Worm (Caenorhabditis elegans) whole organism, L2 larva: ENCODE measurements around the gene K09C6.10.
"Not testable (repeated sequence)": the region's sequence is repeated elsewhere in the genome, so short reads cannot be mapped to it uniquely, and the experiment has no call there.

Source experiments
- F13H6.1 ChIP-seq: sonication (generic microtip); optimal IDR thresholded peaks from 2 replicates; lab custom pipeline; 2016; ENCODE audit warnings: missing genetic modification characterization, missing compliant biosample characterization
- ama-1 ChIP-seq: fragments of 150-350 bp; optimal IDR thresholded peaks from 2 replicates; lab custom pipeline; 2018; ENCODE audit warnings: inconsistent platforms
- ceh-16 ChIP-seq: fragments of 150-350 bp; optimal IDR thresholded peaks from 2 replicates; lab custom pipeline; 2014; ENCODE audit warnings: missing biosample characterization, missing genetic modification characterization
- ceh-82 ChIP-seq: fragments of 150-350 bp; optimal IDR thresholded peaks from 2 replicates; lab custom pipeline; 2014; ENCODE audit warnings: missing biosample characterization, missing genetic modification characterization
- egl-27 ChIP-seq: sonication (generic microtip); optimal IDR thresholded peaks from 3 replicates; lab custom pipeline; 2017; ENCODE audit warnings: missing biosample characterization, missing genetic modification reagents, missing genetic modification characterization
- elt-1 ChIP-seq: fragments of 150-350 bp; optimal IDR thresholded peaks from 2 replicates; lab custom pipeline; 2014; ENCODE audit warnings: missing biosample characterization, missing genetic modification characterization
- elt-3 ChIP-seq: sonication (generic microtip); optimal IDR thresholded peaks from 2 replicates; lab custom pipeline; 2017; ENCODE audit warnings: missing biosample characterization, missing genetic modification characterization
- fos-1 ChIP-seq: fragments of 150-350 bp; optimal IDR thresholded peaks from 2 replicates; lab custom pipeline; 2014; ENCODE audit warnings: missing biosample characterization, missing genetic modification characterization
- gmeb-1 ChIP-seq: fragments of 150-350 bp; optimal IDR thresholded peaks from 2 replicates; lab custom pipeline; 2014; ENCODE audit warnings: missing biosample characterization, missing genetic modification characterization
- lin-11 ChIP-seq: fragments of 150-350 bp; sonication (generic microtip); optimal IDR thresholded peaks from 2 replicates; lab custom pipeline; 2014; ENCODE audit warnings: missing biosample characterization, missing genetic modification characterization, inconsistent platforms, mixed read lengths
- lin-13 ChIP-seq: fragments of 150-350 bp; optimal IDR thresholded peaks from 2 replicates; lab custom pipeline; 2014; ENCODE audit warnings: missing biosample characterization, missing genetic modification reagents, missing genetic modification characterization
- lsy-2 ChIP-seq, 2 experiments: fragments of 150-350 bp in 1 of 2; sonication (generic microtip) in 1 of 2; optimal IDR thresholded peaks; 2 replicates each; lab custom pipeline; 2014 to 2017; ENCODE audit warnings: missing biosample characterization in 2 of 2, missing genetic modification characterization in 2 of 2
- mdl-1 ChIP-seq, 2 experiments: fragments of 150-350 bp in 1 of 2; sonication (generic microtip) in 1 of 2; optimal IDR thresholded peaks; 2 replicates each; lab custom pipeline; 2017; ENCODE audit warnings: missing biosample characterization in 2 of 2, missing genetic modification characterization in 2 of 2
- nhr-10 ChIP-seq: sonication (generic microtip); optimal IDR thresholded peaks from 2 replicates; lab custom pipeline; 2017; ENCODE audit warnings: missing biosample characterization, missing genetic modification characterization
- nhr-11 ChIP-seq: fragments of 150-350 bp; optimal IDR thresholded peaks from 2 replicates; lab custom pipeline; 2014; ENCODE audit warnings: missing biosample characterization, missing genetic modification characterization
- nhr-129 ChIP-seq: fragments of 150-350 bp; optimal IDR thresholded peaks from 2 replicates; lab custom pipeline; 2014; ENCODE audit warnings: missing biosample characterization, missing genetic modification characterization
- nhr-237 ChIP-seq: fragments of 150-350 bp; optimal IDR thresholded peaks from 2 replicates; lab custom pipeline; 2014; ENCODE audit warnings: missing biosample characterization, missing genetic modification characterization
- nhr-25 ChIP-seq: fragments of 150-350 bp; sonication (generic microtip); optimal IDR thresholded peaks from 3 replicates; lab custom pipeline; 2014; ENCODE audit warnings: missing biosample characterization, missing genetic modification characterization
- nhr-6 ChIP-seq: fragments of 150-350 bp; optimal IDR thresholded peaks from 2 replicates; lab custom pipeline; 2014; ENCODE audit warnings: missing biosample characterization, missing genetic modification characterization
- nhr-77 ChIP-seq: fragments of 150-350 bp; optimal IDR thresholded peaks from 2 replicates; lab custom pipeline; 2014; ENCODE audit warnings: missing biosample characterization, missing genetic modification characterization
- peb-1 ChIP-seq: fragments of 150-350 bp; optimal IDR thresholded peaks from 2 replicates; lab custom pipeline; 2014; ENCODE audit warnings: missing biosample characterization, missing genetic modification characterization
- sem-4 ChIP-seq: fragments of 150-350 bp; optimal IDR thresholded peaks from 2 replicates; lab custom pipeline; 2014; ENCODE audit warnings: missing biosample characterization, missing genetic modification reagents, missing genetic modification characterization
- skn-1 ChIP-seq: sonication (generic microtip); optimal IDR thresholded peaks from 2 replicates; lab custom pipeline; 2017; ENCODE audit warnings: missing biosample characterization, missing genetic modification characterization
- sma-3 ChIP-seq: sonication (generic microtip); optimal IDR thresholded peaks from 2 replicates; lab custom pipeline; 2016; ENCODE audit warnings: missing genetic modification reagents, missing genetic modification characterization, missing compliant biosample characterization
- sma-9 ChIP-seq, 2 experiments: fragments of 150-350 bp in 1 of 2; sonication (generic microtip) in 1 of 2; optimal IDR thresholded peaks; 2 replicates each; lab custom pipeline; 2014 to 2016; ENCODE audit warnings: missing genetic modification characterization in 2 of 2, mild to moderate bottlenecking in 1 of 2, missing biosample characterization in 1 of 2, missing compliant biosample characterization in 1 of 2, missing genetic modification reagents in 1 of 2, moderate library complexity in 1 of 2
- snpc-4 ChIP-seq: fragments of 150-350 bp; optimal IDR thresholded peaks from 2 replicates; lab custom pipeline; 2014; ENCODE audit warnings: missing biosample characterization, missing genetic modification characterization
- unc-39 ChIP-seq: fragments of 150-350 bp; optimal IDR thresholded peaks from 2 replicates; lab custom pipeline; 2014; ENCODE audit warnings: missing biosample characterization, missing genetic modification characterization
- unc-55 ChIP-seq: fragments of 150-350 bp; sonication (generic microtip); optimal IDR thresholded peaks from 3 replicates; lab custom pipeline; 2014; ENCODE audit warnings: missing biosample characterization, missing genetic modification reagents, missing genetic modification characterization
- ztf-11 ChIP-seq: sonication (generic microtip); optimal IDR thresholded peaks from 2 replicates; lab custom pipeline; 2017; ENCODE audit warnings: missing biosample characterization, missing genetic modification characterization
- ztf-4 ChIP-seq: fragments of 150-350 bp; optimal IDR thresholded peaks from 2 replicates; lab custom pipeline; 2014; ENCODE audit warnings: missing biosample characterization, missing genetic modification characterization

Gene K09C6.10

DNA sequence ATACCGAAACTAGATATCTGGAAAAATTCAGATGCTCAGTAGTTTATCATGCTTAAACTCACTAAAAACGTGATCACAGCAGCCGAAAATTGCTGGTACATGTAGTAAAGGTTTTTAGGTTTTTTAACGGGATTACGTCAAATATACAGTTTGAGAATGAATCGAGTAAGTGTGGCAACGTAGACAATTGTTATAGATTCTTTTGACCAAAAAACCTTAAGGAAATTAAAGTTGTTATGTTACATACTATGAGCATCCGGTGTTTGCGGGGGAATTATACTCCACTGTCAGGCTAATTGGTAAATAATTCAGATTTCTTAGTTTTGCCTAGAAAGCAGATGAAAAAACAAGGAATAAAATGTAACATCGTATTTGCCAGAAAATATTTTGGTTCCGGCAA lies 18.6 kb upstream of the K09C6.10 start, which contains the start of gene srx-32:
srx-32 (minus strand) TSS at position 101 of the 400 bp plus-strand sequence.
- TF ChIP-seq ztf-4; gmeb-1; sma-3 (GFP tag; lab: Kevin White, UChicago): not testable (repeated sequence)

- not testable (repeated sequence) for TF ChIP-seq ceh-82; lin-11 (tag; lab: Kevin White, UChicago); ama-1 (lab: Kevin White, UChicago)
These were observed 16.3 kb upstream of the K09C6.10 start, which contains the start of gene srx-31 for ce11 chrV:822922-823321. srx-31 (minus strand) TSS chrV:823022.

ce11 chrV:826097-826496 lies 13.1 kb upstream of the K09C6.10 start, which contains the start of gene F41H8.2:
F41H8.2 (plus strand) TSS chrV:826397.
- no peak for TF ChIP-seq unc-39
- TF ChIP-seq F13H6.1 (tag; lab: Kevin White, UChicago): no peak

ce11 chrV:833368-833767 lies 5.9 kb upstream of the K09C6.10 start, which contains the start of gene F41H8.1:
F41H8.1 (plus strand) TSS chrV:833668.
- TF ChIP-seq gmeb-1: no peak
- TF ChIP-seq elt-1 (tag; lab: Kevin White, UChicago): no peak
- TF ChIP-seq nhr-237 (tag; lab: Kevin White, UChicago): no peak
- no peak for TF ChIP-seq F13H6.1 (tag; lab: Kevin White, UChicago)
- no peak for TF ChIP-seq nhr-10 (tag; lab: Kevin White, UChicago)
- TF ChIP-seq egl-27 (tag; lab: Kevin White, UChicago): no peak
- TF ChIP-seq nhr-6 (tag; lab: Kevin White, UChicago): no peak
- TF ChIP-seq fos-1 (tag; lab: Kevin White, UChicago): no peak
- no peak for TF ChIP-seq peb-1
- TF ChIP-seq sem-4: no peak

ce11 chrV:842611-843010 lies 3.4 kb downstream of the K09C6.10 start:
- no peak for TF ChIP-seq skn-1
- no peak for TF ChIP-seq nhr-11 (tag; lab: Kevin White, UChicago)
- no peak for TF ChIP-seq F13H6.1 (tag; lab: Kevin White, UChicago)
- no peak for TF ChIP-seq elt-1 (tag; lab: Kevin White, UChicago)
- TF ChIP-seq nhr-25 (tag; lab: Kevin White, UChicago): no peak
- TF ChIP-seq sma-9 (GFP tag; optimal IDR thresholded peaks at IDR 0.05; lab: Kevin White, UChicago): no peak
- no peak for TF ChIP-seq sma-9 (tag; optimal IDR thresholded peaks at IDR 0.05; lab: Kevin White, UChicago)
- no peak for TF ChIP-seq ztf-11 (tag; lab: Kevin White, UChicago)
- TF ChIP-seq mdl-1 (tag; optimal IDR thresholded peaks at IDR 0.05; lab: Kevin White, UChicago): no peak
- no peak for TF ChIP-seq elt-3
- TF ChIP-seq lsy-2 (tag; optimal IDR thresholded peaks at IDR 0.05; lab: Kevin White, UChicago): no peak
- no peak for TF ChIP-seq snpc-4 (tag; lab: Kevin White, UChicago)
- no peak for TF ChIP-seq ztf-4
- no peak for TF ChIP-seq sem-4
- no peak for TF ChIP-seq nhr-77 (tag; lab: Kevin White, UChicago)
- no peak for TF ChIP-seq peb-1

- TF ChIP-seq lsy-2 (tag; optimal IDR thresholded peaks at IDR 0.05; lab: Kevin White, UChicago); nhr-129 (tag; lab: Kevin White, UChicago); nhr-77 (tag; lab: Kevin White, UChicago): not testable (repeated sequence)
These were observed 3.9 kb downstream of the K09C6.10 start, which contains the start of gene K09C6.8 for ce11 chrV:843118-843517. K09C6.8 (minus strand) TSS chrV:843218.

DNA sequence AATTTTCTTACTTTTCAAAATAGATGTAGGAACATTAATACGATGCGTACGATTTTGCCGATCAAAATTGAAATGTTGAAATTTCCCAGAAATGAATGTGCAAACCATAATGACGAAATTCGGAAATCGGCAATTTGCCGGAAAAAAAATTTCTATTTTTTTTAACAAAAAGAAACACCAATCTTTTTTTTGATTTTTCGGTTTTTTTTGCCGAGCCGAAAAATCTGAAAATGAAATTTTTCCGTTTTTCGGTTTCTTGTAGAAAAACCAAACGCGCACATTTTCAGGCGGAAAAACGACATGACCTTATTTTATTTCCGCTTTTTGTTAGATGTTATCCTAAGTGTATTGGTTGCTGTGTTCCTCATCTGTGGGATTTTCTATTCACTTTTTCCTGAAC lies 8.3 kb downstream of the K09C6.10 start, which contains the start of gene srbc-13:
srbc-13 (plus strand) TSS at position 301 of the 400 bp plus-strand sequence.
- TF ChIP-seq ceh-16 (tag; lab: Kevin White, UChicago) (no peak), unc-55 (GFP tag; lab: Kevin White, UChicago) (no peak), nhr-11 (tag; lab: Kevin White, UChicago) (no peak), nhr-25 (tag; lab: Kevin White, UChicago) (no peak), F13H6.1 (tag; lab: Kevin White, UChicago) (no peak), lin-13 (GFP tag; lab: Kevin White, UChicago) (no peak), gmeb-1 (no peak), ceh-82 (no peak)
